Worm (Caenorhabditis elegans) whole organism, late embryonic: Measurements from ENCODE around the gene Y38E10A.1.

Experiments used
- C08G9.2 ChIP-seq: sonication (generic microtip); optimal IDR thresholded peaks from 2 replicates; lab custom pipeline; 2016; ENCODE audit warnings: mild to moderate bottlenecking, missing genetic modification characterization, moderate library complexity, missing compliant biosample characterization
- K02D7.2 ChIP-seq: sonication (generic microtip); optimal IDR thresholded peaks from 2 replicates; lab custom pipeline; 2017; ENCODE audit warnings: mild to moderate bottlenecking, missing genetic modification characterization, missing compliant biosample characterization
- T23F11.4 ChIP-seq: fragments of 200-800 bp; sonication (Bioruptor generic); optimal IDR thresholded peaks from 2 replicates; lab custom pipeline; 2018; ENCODE audit warnings: mild to moderate bottlenecking, missing genetic modification characterization, missing compliant biosample characterization
- Y22D7AL.16 ChIP-seq: sonication (generic microtip); optimal IDR thresholded peaks from 2 replicates; lab custom pipeline; 2016; ENCODE audit warnings: missing genetic modification characterization, missing compliant biosample characterization
- ceh-14 ChIP-seq: sonication (generic microtip); optimal IDR thresholded peaks from 2 replicates; lab custom pipeline; 2016; ENCODE audit warnings: missing genotype, missing genetic modification characterization, missing compliant biosample characterization
- ceh-18 ChIP-seq: sonication (generic microtip); optimal IDR thresholded peaks from 2 replicates; lab custom pipeline; 2016; ENCODE audit warnings: missing genetic modification characterization, missing compliant biosample characterization
- ceh-24 ChIP-seq: sonication (generic microtip); optimal IDR thresholded peaks from 2 replicates; lab custom pipeline; 2016; ENCODE audit warnings: mild to moderate bottlenecking, missing genetic modification characterization, missing compliant biosample characterization
- ceh-30 ChIP-seq: fragments of 150-350 bp; optimal IDR thresholded peaks from 2 replicates; lab custom pipeline; 2014; ENCODE audit warnings: missing biosample characterization, missing genetic modification characterization
- ceh-31 ChIP-seq: sonication (generic microtip); optimal IDR thresholded peaks from 2 replicates; lab custom pipeline; 2016; ENCODE audit warnings: missing genetic modification characterization, missing compliant biosample characterization
- ceh-48 ChIP-seq: sonication (generic microtip); optimal IDR thresholded peaks from 2 replicates; lab custom pipeline; 2016; ENCODE audit warnings: missing genetic modification characterization, inconsistent platforms, missing compliant biosample characterization
- che-1 ChIP-seq: sonication (generic microtip); optimal IDR thresholded peaks from 2 replicates; lab custom pipeline; 2016; ENCODE audit warnings: mild to moderate bottlenecking, missing genetic modification characterization, missing compliant biosample characterization
- dmd-4 ChIP-seq: sonication (generic microtip); optimal IDR thresholded peaks from 2 replicates; lab custom pipeline; 2016; ENCODE audit warnings: borderline replicate concordance, missing genetic modification characterization, missing compliant biosample characterization
- elt-2 ChIP-seq: sonication (generic microtip); optimal IDR thresholded peaks from 2 replicates; lab custom pipeline; 2016; ENCODE audit warnings: missing genetic modification reagents, missing genetic modification characterization, missing compliant biosample characterization
- eyg-1 ChIP-seq: sonication (generic microtip); optimal IDR thresholded peaks from 2 replicates; lab custom pipeline; 2016; ENCODE audit warnings: missing genotype, missing genetic modification characterization, missing compliant biosample characterization
- fkh-10 ChIP-seq: fragments of 150-350 bp; optimal IDR thresholded peaks from 2 replicates; lab custom pipeline; 2014; ENCODE audit warnings: missing biosample characterization, missing genetic modification reagents, missing genetic modification characterization
- hlh-13 ChIP-seq: fragments of 200-800 bp; sonication (Bioruptor generic); optimal IDR thresholded peaks from 2 replicates; lab custom pipeline; 2018; ENCODE audit warnings: mild to moderate bottlenecking, missing genetic modification characterization, missing compliant biosample characterization
- hlh-15 ChIP-seq: sonication (generic microtip); optimal IDR thresholded peaks from 2 replicates; lab custom pipeline; 2016; ENCODE audit warnings: missing genetic modification characterization, missing compliant biosample characterization
- madf-2 ChIP-seq: sonication (generic microtip); optimal IDR thresholded peaks from 2 replicates; lab custom pipeline; 2017; ENCODE audit warnings: missing genetic modification characterization, missing compliant biosample characterization
- nfya-1 ChIP-seq: sonication (generic microtip); optimal IDR thresholded peaks from 2 replicates; lab custom pipeline; 2017; ENCODE audit warnings: missing genetic modification characterization, mild to moderate bottlenecking, missing compliant biosample characterization, antibody characterized with exemption, moderate library complexity
- nhr-11 ChIP-seq: fragments of 150-350 bp; optimal IDR thresholded peaks from 2 replicates; lab custom pipeline; 2014; ENCODE audit warnings: missing biosample characterization, missing genetic modification characterization
- npax-4 ChIP-seq: sonication (generic microtip); optimal IDR thresholded peaks from 2 replicates; lab custom pipeline; 2016; ENCODE audit warnings: missing genetic modification characterization, missing compliant biosample characterization
- pat-9 ChIP-seq: fragments of 200-800 bp; sonication (Bioruptor generic); optimal IDR thresholded peaks from 2 replicates; lab custom pipeline; 2018; ENCODE audit warnings: mild to moderate bottlenecking, missing genetic modification characterization, moderate library complexity, missing compliant biosample characterization
- pha-4 ChIP-seq: fragments of 150-350 bp; optimal IDR thresholded peaks from 2 replicates; lab custom pipeline; 2018; ENCODE audit warnings: missing biosample characterization, missing genetic modification reagents, missing genetic modification characterization
- pqm-1 ChIP-seq: sonication (generic microtip); optimal IDR thresholded peaks from 2 replicates; lab custom pipeline; 2016; ENCODE audit warnings: missing genetic modification characterization, missing compliant biosample characterization
- rnt-1 ChIP-seq: sonication (generic microtip); optimal IDR thresholded peaks from 2 replicates; lab custom pipeline; 2016; ENCODE audit warnings: missing genetic modification characterization, missing compliant biosample characterization
- sox-2 ChIP-seq: fragments of 200-800 bp; sonication (Bioruptor generic); IDR thresholded peaks from 2 replicates; pipeline ENCODE4 v1.3.6; 2022; ENCODE audit warnings: missing genetic modification reagents, missing genetic modification characterization, missing compliant biosample characterization
- sox-4 ChIP-seq: sonication (generic microtip); optimal IDR thresholded peaks from 2 replicates; lab custom pipeline; 2017; ENCODE audit warnings: mild to moderate bottlenecking, missing genetic modification characterization, inconsistent platforms, missing compliant biosample characterization
- tbx-2 ChIP-seq: sonication (generic microtip); optimal IDR thresholded peaks from 2 replicates; lab custom pipeline; 2016; ENCODE audit warnings: missing genetic modification characterization, missing compliant biosample characterization
- tbx-7 ChIP-seq: sonication (generic microtip); optimal IDR thresholded peaks from 2 replicates; lab custom pipeline; 2016; ENCODE audit warnings: missing genotype, missing genetic modification characterization, missing compliant biosample characterization
- ttx-3 ChIP-seq: sonication (generic microtip); optimal IDR thresholded peaks from 2 replicates; lab custom pipeline; 2016; ENCODE audit warnings: missing genetic modification reagents, missing genetic modification characterization, missing compliant biosample characterization
- unc-3 ChIP-seq, 2 experiments: fragments of 200-800 bp in 1 of 2; sonication (Bioruptor generic) in 1 of 2; sonication (generic microtip) in 1 of 2; conservative IDR thresholded peaks in 1 of 2; optimal IDR thresholded peaks in 1 of 2; 2 replicates each; pipeline versions ENCODE4 v1.3.6 to Lab custom; 2016 to 2022; ENCODE audit warnings: missing compliant biosample characterization in 2 of 2, missing genetic modification characterization in 2 of 2, missing genetic modification reagents in 1 of 2
- unc-42 ChIP-seq: sonication (generic microtip); optimal IDR thresholded peaks from 2 replicates; lab custom pipeline; 2016; ENCODE audit warnings: missing genotype, missing genetic modification characterization, missing compliant biosample characterization
- unc-55 ChIP-seq: sonication (generic microtip); optimal IDR thresholded peaks from 2 replicates; lab custom pipeline; 2017; ENCODE audit warnings: missing biosample characterization, missing genetic modification reagents, missing genetic modification characterization
- zip-5 ChIP-seq: sonication (generic microtip); optimal IDR thresholded peaks from 2 replicates; lab custom pipeline; 2016; ENCODE audit warnings: missing genetic modification characterization, missing compliant biosample characterization
- ztf-16 ChIP-seq: sonication (generic microtip); optimal IDR thresholded peaks from 2 replicates; lab custom pipeline; 2017; ENCODE audit warnings: missing genetic modification characterization, missing compliant biosample characterization

Gene Y38E10A.1

DNA sequence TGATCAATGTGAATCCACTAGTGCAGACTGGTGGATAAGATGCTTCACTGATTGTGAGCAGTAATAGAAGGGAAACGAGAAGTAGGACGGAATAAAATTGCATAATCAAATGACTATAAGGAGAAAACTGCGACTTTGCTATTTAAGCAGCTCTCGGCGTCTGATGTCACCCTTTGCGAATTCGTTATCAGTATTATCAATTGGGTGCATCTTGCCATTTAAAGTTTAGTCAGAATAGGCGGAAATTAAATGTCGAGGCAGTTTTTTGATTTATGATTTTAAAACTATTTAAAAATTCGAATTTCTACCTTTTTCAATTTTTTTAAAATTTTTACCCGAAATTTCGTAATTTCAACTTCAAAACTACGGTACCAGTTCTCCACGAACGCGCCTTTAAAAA, 10.5 kb upstream of the Y38E10A.1 start, which contains the start of gene clec-4:
Gene clec-4 (minus strand): TSS at position 162 of the 400 bp plus-strand sequence.
- TF ChIP-seq ceh-24 (tag; lab: Kevin White, UChicago) (no peak), ceh-14 (no peak), ztf-16 (tag; lab: Kevin White, UChicago) (no peak), sox-4 (tag; lab: Kevin White, UChicago) (no peak), sox-2 (no peak), hlh-13 (GFP tag; lab: Kevin White, UChicago) (no peak), Y22D7AL.16 (tag; lab: Kevin White, UChicago) (no peak), K02D7.2 (tag; lab: Kevin White, UChicago) (no peak), unc-55 (no peak), pat-9 (tag; lab: Kevin White, UChicago) (no peak), hlh-15 (tag; lab: Kevin White, UChicago) (no peak), unc-3 (GFP tag; conservative IDR thresholded peaks at IDR 0.05; lab: Robert Waterston, UW) (no peak), unc-3 (tag; optimal IDR thresholded peaks at IDR 0.05; lab: Kevin White, UChicago) (no peak), ceh-30 (tag; lab: Kevin White, UChicago) (no peak), nhr-11 (no peak), che-1 (tag; lab: Kevin White, UChicago) (no peak), zip-5 (tag; lab: Kevin White, UChicago) (no peak), fkh-10 (GFP tag; lab: Kevin White, UChicago) (no peak)

- TF ChIP-seq ceh-18 = no peak
- TF ChIP-seq tbx-2 (tag; lab: Kevin White, UChicago) = no peak
- no peak for TF ChIP-seq ceh-48
- TF ChIP-seq tbx-7 (tag; lab: Kevin White, UChicago) = no peak
- TF ChIP-seq C08G9.2 (tag; lab: Kevin White, UChicago) = no peak
- no peak for TF ChIP-seq unc-42
- TF ChIP-seq K02D7.2 (tag; lab: Kevin White, UChicago) = no peak
- TF ChIP-seq eyg-1 (tag; lab: Kevin White, UChicago) = no peak
- TF ChIP-seq madf-2 (tag; lab: Kevin White, UChicago) = no peak
Observed at ce11 chrII:12577754-12578153, 7.3 kb upstream of the Y38E10A.1 start, which contains the start of gene clec-8. Gene clec-8, minus strand, starts transcription at chrII:12578061.

DNA sequence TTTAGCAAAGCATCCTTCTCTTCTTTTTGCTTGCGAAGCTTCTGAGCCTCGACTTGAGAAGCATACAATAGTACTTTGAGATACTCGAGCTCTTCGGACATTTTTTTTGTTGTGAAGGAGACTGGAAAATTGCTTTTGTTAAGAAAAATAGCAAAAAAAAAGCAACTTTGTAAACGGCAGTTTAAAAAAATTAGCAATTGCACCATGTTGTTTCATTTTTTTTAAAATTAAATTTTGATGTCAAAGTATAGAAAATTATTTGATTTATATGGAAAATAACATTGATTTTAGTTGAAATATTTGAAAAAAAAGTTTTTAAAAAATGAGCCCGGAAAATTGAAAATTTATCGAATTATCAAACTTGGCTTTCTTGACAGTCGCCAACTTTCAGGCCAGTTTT, 4.2 kb upstream of the Y38E10A.1 start, which contains the start of gene Y38E10A.3:
Gene Y38E10A.3 (minus strand): TSS at position 101 of the 400 bp plus-strand sequence.
- TF ChIP-seq pha-4 (tag; lab: Kevin White, UChicago) (no peak), rnt-1 (tag; lab: Kevin White, UChicago) (no peak), nfya-1 (no peak), dmd-4 (tag; lab: Kevin White, UChicago) (no peak), hlh-15 (tag; lab: Kevin White, UChicago) (no peak), unc-42 (no peak), ztf-16 (tag; lab: Kevin White, UChicago) (no peak), T23F11.4 (GFP tag; lab: Kevin White, UChicago) (no peak), pqm-1 (tag; lab: Kevin White, UChicago) (no peak), ceh-31 (tag; lab: Kevin White, UChicago) (no peak), ttx-3 (tag; lab: Kevin White, UChicago) (no peak), Y22D7AL.16 (tag; lab: Kevin White, UChicago) (no peak), elt-2 (tag; lab: Kevin White, UChicago) (no peak)
- TF ChIP-seq, all 69 proteins: peak for 0

DNA sequence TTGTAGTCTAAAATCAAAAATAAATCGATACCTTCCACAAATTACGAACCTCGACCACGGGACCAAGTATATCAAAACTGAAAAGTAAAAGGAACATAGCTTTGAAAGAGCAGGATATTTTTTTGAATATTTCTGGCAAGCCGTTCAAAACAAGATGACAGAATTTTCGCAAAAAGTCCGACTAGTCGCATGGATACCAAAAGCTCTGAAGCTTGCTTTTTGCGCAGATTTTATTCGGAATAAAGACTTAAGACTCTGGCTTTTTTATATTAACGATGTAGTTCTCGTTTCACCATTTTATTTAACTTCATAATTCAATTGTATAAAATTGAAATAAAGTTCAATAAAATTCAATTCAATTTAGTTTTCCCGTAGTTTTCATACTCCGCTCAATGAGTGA, 3.1 kb upstream of the Y38E10A.1 start, which contains the start of gene Y38E10A.2:
Gene Y38E10A.2 (minus strand): TSS at position 101 of the 400 bp plus-strand sequence.
- TF ChIP-seq zip-5 (tag; lab: Kevin White, UChicago) = no peak
- no peak for TF ChIP-seq npax-4 (tag; lab: Kevin White, UChicago)
